Fruit fly (Drosophila melanogaster) whole organism, embryonic: ENCODE results near the gene CaMKII.
A peak's percentile ranks its signal among the peaks of the same experiment; 100 is the strongest.

Source experiments
- CG11398 ChIP-seq: fragments of 200-800 bp; sonication (Bioruptor generic); optimal IDR thresholded peaks from 2 replicates; lab custom pipeline; 2016; ENCODE audit warnings: missing biosample characterization, missing genetic modification characterization
- CG12299 ChIP-seq: fragments of 200-800 bp; sonication (Bioruptor generic); optimal IDR thresholded peaks from 2 replicates; lab custom pipeline; 2018; ENCODE audit warnings: missing biosample characterization, mild to moderate bottlenecking, missing genetic modification characterization
- CG13424 ChIP-seq: fragments of 200-800 bp; sonication (Bioruptor generic); optimal IDR thresholded peaks from 2 replicates; lab custom pipeline; 2019; ENCODE audit warnings: missing biosample characterization, mild to moderate bottlenecking, missing genetic modification characterization, moderate library complexity
- CG13775 ChIP-seq: fragments of 200-800 bp; sonication (Bioruptor generic); optimal IDR thresholded peaks from 3 replicates; lab custom pipeline; 2017; ENCODE audit warnings: missing biosample characterization, mild to moderate bottlenecking, missing genetic modification characterization
- CG15601 ChIP-seq: fragments of 200-800 bp; sonication (Bioruptor generic); optimal IDR thresholded peaks from 3 replicates; lab custom pipeline; 2019; ENCODE audit warnings: missing biosample characterization, mild to moderate bottlenecking, missing genetic modification characterization, moderate library complexity
- CG16813 ChIP-seq: fragments of 200-800 bp; sonication (Bioruptor generic); IDR thresholded peaks from 3 replicates; pipeline ENCODE4 v1.3.6; 2022; ENCODE audit warnings: missing biosample characterization, missing genetic modification characterization; ENCODE audit not compliant: partially characterized antibody
- CG2116 ChIP-seq: fragments of 200-800 bp; sonication (Bioruptor generic); optimal IDR thresholded peaks from 3 replicates; lab custom pipeline; 2018; ENCODE audit warnings: missing biosample characterization, mild to moderate bottlenecking, missing genetic modification characterization
- CG34376 ChIP-seq: fragments of 200-800 bp; sonication (Bioruptor generic); optimal IDR thresholded peaks from 2 replicates; lab custom pipeline; 2018; ENCODE audit warnings: missing biosample characterization, mild to moderate bottlenecking, missing genetic modification characterization
- CG4730 ChIP-seq: fragments of 200-800 bp; sonication (Bioruptor generic); IDR thresholded peaks from 2 replicates; pipeline ENCODE4 v1.3.6; 2022; ENCODE audit warnings: missing biosample characterization, missing genetic modification characterization
- CG5245 ChIP-seq: fragments of 200-800 bp; sonication (Bioruptor generic); optimal IDR thresholded peaks from 3 replicates; lab custom pipeline; 2016; ENCODE audit warnings: missing biosample characterization, missing genetic modification characterization
- CG6683 ChIP-seq: fragments of 200-800 bp; sonication (Bioruptor generic); optimal IDR thresholded peaks from 2 replicates; lab custom pipeline; 2017; ENCODE audit warnings: missing biosample characterization, mild to moderate bottlenecking, missing genetic modification characterization, missing genetic modification reagents
- CG7839 ChIP-seq: fragments of 200-800 bp; sonication (Bioruptor generic); optimal IDR thresholded peaks from 3 replicates; lab custom pipeline; 2018; ENCODE audit warnings: missing biosample characterization, mild to moderate bottlenecking, missing genetic modification characterization, moderate library complexity
- CG7963 ChIP-seq: fragments of 200-800 bp; sonication (Bioruptor generic); IDR thresholded peaks from 3 replicates; pipeline ENCODE4 v1.3.6; 2022; ENCODE audit warnings: missing biosample characterization, missing genetic modification characterization; ENCODE audit not compliant: partially characterized antibody
- CG8388 ChIP-seq: fragments of 200-800 bp; sonication (Bioruptor generic); optimal IDR thresholded peaks from 2 replicates; lab custom pipeline; 2019; ENCODE audit warnings: missing biosample characterization, mild to moderate bottlenecking, missing genetic modification characterization, moderate library complexity
- CHES-1-like ChIP-seq: fragments of 200-800 bp; sonication (Bioruptor generic); optimal IDR thresholded peaks from 2 replicates; lab custom pipeline; 2016; ENCODE audit warnings: missing biosample characterization, missing genetic modification characterization
- D19B ChIP-seq: fragments of 200-800 bp; sonication (Bioruptor generic); optimal IDR thresholded peaks from 2 replicates; lab custom pipeline; 2017; ENCODE audit warnings: missing biosample characterization, mild to moderate bottlenecking, missing genetic modification characterization
- Dll ChIP-seq: fragments of 200-800 bp; sonication (Bioruptor generic); IDR thresholded peaks from 4 replicates; pipeline ENCODE4 v1.3.6; 2022; ENCODE audit warnings: missing biosample characterization, missing genetic modification characterization; ENCODE audit not compliant: partially characterized antibody
- Dp ChIP-seq: fragments of 200-800 bp; sonication (Bioruptor generic); optimal IDR thresholded peaks from 2 replicates; lab custom pipeline; 2018; ENCODE audit warnings: missing biosample characterization, mild to moderate bottlenecking, missing genetic modification characterization, moderate library complexity
- Hmx ChIP-seq: fragments of 200-800 bp; sonication (Bioruptor generic); optimal IDR thresholded peaks from 2 replicates; lab custom pipeline; 2016; ENCODE audit warnings: missing biosample characterization, missing genetic modification characterization
- Hr39 ChIP-seq: fragments of >200 bp; optimal IDR thresholded peaks from 2 replicates; lab custom pipeline; 2017
- Jarid2 ChIP-seq: fragments of 200-800 bp; sonication (Bioruptor generic); optimal IDR thresholded peaks from 3 replicates; lab custom pipeline; 2017; ENCODE audit warnings: mild to moderate bottlenecking, missing biosample characterization, missing genetic modification reagents, missing genetic modification characterization
- Opbp ChIP-seq: fragments of 200-800 bp; sonication (Bioruptor generic); IDR thresholded peaks from 3 replicates; pipeline ENCODE4 v1.3.6; 2022; ENCODE audit warnings: missing biosample characterization, missing genetic modification characterization; ENCODE audit not compliant: partially characterized antibody
- Rx ChIP-seq: fragments of 200-800 bp; sonication (Bioruptor generic); IDR thresholded peaks from 2 replicates; pipeline ENCODE4 v1.3.6; 2022; ENCODE audit warnings: missing biosample characterization, missing genetic modification characterization
- Scr ChIP-seq: fragments of 200-800 bp; sonication (Bioruptor generic); IDR thresholded peaks from 2 replicates; pipeline ENCODE4 v1.3.6; 2022; ENCODE audit warnings: missing biosample characterization, missing genetic modification characterization; ENCODE audit not compliant: partially characterized antibody
- aop ChIP-seq: fragments of 200-800 bp; sonication (Bioruptor generic); IDR thresholded peaks from 2 replicates; pipeline ENCODE4 v1.3.6; 2022; ENCODE audit warnings: missing biosample characterization, missing genetic modification characterization
- ato ChIP-seq: fragments of 200-800 bp; sonication (Bioruptor generic); IDR thresholded peaks from 2 replicates; pipeline ENCODE4 v1.3.6; 2022; ENCODE audit warnings: missing biosample characterization, missing genetic modification characterization; ENCODE audit not compliant: partially characterized antibody
- bbx ChIP-seq: fragments of 200-800 bp; sonication (Bioruptor generic); IDR thresholded peaks from 2 replicates; pipeline ENCODE4 v1.3.6; 2022; ENCODE audit warnings: missing biosample characterization, missing genetic modification characterization; ENCODE audit not compliant: partially characterized antibody
- btn ChIP-seq: fragments of 200-800 bp; sonication (Bioruptor generic); optimal IDR thresholded peaks from 2 replicates; lab custom pipeline; 2016; ENCODE audit warnings: missing biosample characterization, missing genetic modification characterization
- chm ChIP-seq: fragments of 200-800 bp; sonication (Bioruptor generic); IDR thresholded peaks from 2 replicates; pipeline ENCODE4 v1.3.6; 2022; ENCODE audit warnings: missing biosample characterization, missing genetic modification characterization
- ci ChIP-seq: fragments of 200-800 bp; sonication (Bioruptor generic); IDR thresholded peaks from 3 replicates; pipeline ENCODE4 v1.3.6; 2022; ENCODE audit warnings: missing biosample characterization, missing genetic modification characterization
- corto ChIP-seq: fragments of 200-800 bp; sonication (Bioruptor generic); optimal IDR thresholded peaks from 2 replicates; lab custom pipeline; 2016; ENCODE audit warnings: missing biosample characterization, mild to moderate bottlenecking, missing genetic modification characterization, moderate library complexity
- emc ChIP-seq: fragments of 200-800 bp; sonication (Bioruptor generic); optimal IDR thresholded peaks from 2 replicates; lab custom pipeline; 2016; ENCODE audit warnings: missing biosample characterization, missing genetic modification characterization
- fd102C ChIP-seq: fragments of 200-800 bp; sonication (Bioruptor generic); optimal IDR thresholded peaks from 2 replicates; lab custom pipeline; 2018; ENCODE audit warnings: missing biosample characterization, mild to moderate bottlenecking, missing genetic modification characterization, moderate library complexity
- fru ChIP-seq: fragments of >200 bp; optimal IDR thresholded peaks from 2 replicates; lab custom pipeline; 2017
- gfzf ChIP-seq: fragments of 200-800 bp; sonication (Bioruptor generic); optimal IDR thresholded peaks from 2 replicates; lab custom pipeline; 2016; ENCODE audit warnings: missing biosample characterization, mild to moderate bottlenecking, missing genetic modification characterization, moderate library complexity
- her ChIP-seq: fragments of 200-800 bp; sonication (Bioruptor generic); optimal IDR thresholded peaks from 2 replicates; lab custom pipeline; 2016; ENCODE audit warnings: missing biosample characterization, missing genetic modification characterization
- insv ChIP-seq, 2 experiments: fragments of 200-800 bp; sonication (Bioruptor generic); optimal IDR thresholded peaks; 3 replicates each; lab custom pipeline; 2016 to 2018; ENCODE audit warnings: missing biosample characterization in 2 of 2, missing genetic modification characterization in 2 of 2
- lola ChIP-seq, 3 experiments: fragments of >200 bp in 2 of 3; fragments of 200-800 bp in 1 of 3; sonication (Bioruptor generic) in 1 of 3; optimal IDR thresholded peaks; 2 replicates each; lab custom pipeline; 2017 to 2019; ENCODE audit warnings: missing biosample characterization in 3 of 3, missing genetic modification characterization in 3 of 3, mild to moderate bottlenecking in 1 of 3, moderate library complexity in 1 of 3
- mam ChIP-seq: fragments of 200-800 bp; sonication (Bioruptor generic); optimal IDR thresholded peaks from 3 replicates; lab custom pipeline; 2016; ENCODE audit warnings: missing biosample characterization, missing genetic modification characterization
- mld ChIP-seq: fragments of 200-800 bp; sonication (Bioruptor generic); IDR thresholded peaks from 3 replicates; pipeline ENCODE4 v1.3.6; 2022; ENCODE audit warnings: missing biosample characterization, missing genetic modification characterization; ENCODE audit not compliant: partially characterized antibody
- odd ChIP-seq: fragments of 200-800 bp; sonication (Bioruptor generic); optimal IDR thresholded peaks from 2 replicates; lab custom pipeline; 2017; ENCODE audit warnings: missing biosample characterization, mild to moderate bottlenecking, missing genetic modification characterization
- p53 ChIP-seq: fragments of 200-800 bp; sonication (Bioruptor generic); optimal IDR thresholded peaks from 2 replicates; lab custom pipeline; 2016; ENCODE audit warnings: missing biosample characterization, missing genetic modification characterization
- pfk ChIP-seq: fragments of 200-800 bp; sonication (Bioruptor generic); optimal IDR thresholded peaks from 2 replicates; lab custom pipeline; 2018; ENCODE audit warnings: missing biosample characterization, mild to moderate bottlenecking, missing genetic modification characterization, moderate library complexity
- pros ChIP-seq: fragments of 200-800 bp; sonication (Bioruptor generic); optimal IDR thresholded peaks from 3 replicates; lab custom pipeline; 2019; ENCODE audit warnings: missing biosample characterization, mild to moderate bottlenecking, missing genetic modification characterization, moderate library complexity
- scrt ChIP-seq: fragments of 200-800 bp; sonication (Bioruptor generic); optimal IDR thresholded peaks from 2 replicates; lab custom pipeline; 2018; ENCODE audit warnings: missing biosample characterization, mild to moderate bottlenecking, missing genetic modification characterization, moderate library complexity
- sd ChIP-seq: fragments of 200-800 bp; sonication (Bioruptor generic); optimal IDR thresholded peaks from 3 replicates; lab custom pipeline; 2018; ENCODE audit warnings: missing biosample characterization, mild to moderate bottlenecking, missing genetic modification characterization, moderate library complexity
- stwl ChIP-seq: fragments of 200-800 bp; sonication (Bioruptor generic); optimal IDR thresholded peaks from 3 replicates; lab custom pipeline; 2018; ENCODE audit warnings: missing biosample characterization, mild to moderate bottlenecking, missing genetic modification characterization, moderate library complexity
- tio ChIP-seq: fragments of 200-800 bp; sonication (Bioruptor generic); optimal IDR thresholded peaks from 2 replicates; lab custom pipeline; 2017; ENCODE audit warnings: missing biosample characterization, missing genetic modification characterization, inconsistent platforms
- usp ChIP-seq: fragments of >200 bp; optimal IDR thresholded peaks from 2 replicates; lab custom pipeline; 2017; ENCODE audit warnings: missing biosample characterization, missing genetic modification characterization

The CaMKII gene

DNA sequence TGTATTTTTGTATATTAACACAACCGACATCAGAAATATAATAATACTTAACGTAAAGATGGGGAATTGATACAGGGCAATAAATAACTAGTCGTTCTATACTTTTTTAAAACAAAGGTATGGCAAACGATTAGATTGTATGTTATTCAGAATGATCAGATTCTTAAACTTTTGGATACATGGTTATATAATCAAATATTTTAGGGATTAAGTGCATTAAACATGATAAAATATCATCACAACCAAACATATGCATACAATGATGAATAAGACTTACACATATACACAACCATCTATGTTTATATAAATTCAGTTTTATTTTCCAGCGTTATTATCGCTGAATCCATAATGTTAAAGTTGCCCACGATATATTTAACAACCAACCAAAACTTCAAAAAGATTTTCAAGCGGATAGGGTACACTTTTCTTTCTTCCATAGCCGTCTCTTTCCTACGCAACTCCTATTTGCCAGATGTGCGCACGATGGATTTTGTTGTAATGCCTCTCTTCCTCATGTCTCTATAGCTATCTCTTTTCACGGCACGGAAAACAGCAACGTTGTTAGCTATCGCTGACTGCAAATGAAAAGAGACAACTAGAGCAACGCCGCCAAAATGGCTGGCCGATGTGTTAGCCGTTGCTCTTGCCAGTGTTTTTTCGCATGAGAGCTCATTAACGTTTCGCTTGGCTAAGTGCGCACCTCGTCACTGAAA, 64.3 kb downstream of the CaMKII start, which contains the start of gene toy (continued):
- no peak for TF ChIP-seq ato
- no peak for TF ChIP-seq gfzf (GFP tag; lab: Kevin White, UChicago)
- no peak for TF ChIP-seq insv (GFP tag; optimal IDR thresholded peaks at IDR 0.05; lab: Kevin White, UChicago)
- TF ChIP-seq btn (GFP tag; lab: Kevin White, UChicago), result no peak
- TF ChIP-seq Scr, result peak; percentile 50
- no peak for TF ChIP-seq sd
- no peak; the same call in 1 of the 2 replicates for TF ChIP-seq bbx (GFP tag; lab: Robert Waterston, UW)
- TF ChIP-seq odd, result no peak
- no peak for TF ChIP-seq Hr39 (lab: Kevin White, UChicago)
- TF ChIP-seq Dp, result no peak
- no peak for TF ChIP-seq CG5245 (GFP tag; lab: Kevin White, UChicago)
- TF ChIP-seq D19B (GFP tag; lab: Kevin White, UChicago), result no peak
- TF ChIP-seq tio, result no peak
- TF ChIP-seq CG34376 (GFP tag; lab: Kevin White, UChicago), result no peak
- no peak for TF ChIP-seq chm (GFP tag; lab: Robert Waterston, UW)
- TF ChIP-seq CG12299 (tag; lab: Kevin White, UChicago), result no peak
- no peak for TF ChIP-seq CG13775 (GFP tag; lab: Kevin White, UChicago)
- TF ChIP-seq mam, result no peak
- no peak for TF ChIP-seq fru (lab: Kevin White, UChicago)
- no peak for TF ChIP-seq her
- no peak for TF ChIP-seq Hmx
- no peak for TF ChIP-seq usp (GFP tag; lab: Kevin White, UChicago)
- TF ChIP-seq Jarid2 (GFP tag; lab: Kevin White, UChicago), result peak; percentile 91
- no peak for TF ChIP-seq scrt (GFP tag; lab: Kevin White, UChicago)
- no peak for TF ChIP-seq CG6683 (GFP tag; lab: Kevin White, UChicago)
- TF ChIP-seq emc, result no peak
- no peak for TF ChIP-seq CG8388 (GFP tag; lab: Kevin White, UChicago)
- TF ChIP-seq CG2116, result no peak
- TF ChIP-seq aop (GFP tag; lab: Robert Waterston, UW), result no peak
- no peak for TF ChIP-seq stwl
- no peak for TF ChIP-seq Rx (GFP tag; lab: Robert Waterston, UW)
- TF ChIP-seq p53 (GFP tag; lab: Kevin White, UChicago), result no peak
- no peak for TF ChIP-seq CG4730 (GFP tag; lab: Robert Waterston, UW)
- TF ChIP-seq pros (GFP tag; lab: Kevin White, UChicago), result no peak
- TF ChIP-seq CHES-1-like (GFP tag; lab: Kevin White, UChicago), result no peak
- no peak for TF ChIP-seq fd102C (GFP tag; lab: Kevin White, UChicago)
- TF ChIP-seq CG16813 (GFP tag; lab: Robert Waterston, UW), result no peak
- 0 out of 3 replicates have a peak, but pooled peaks have one; percentile 27 for TF ChIP-seq mld (GFP tag; lab: Robert Waterston, UW)
- no peak for TF ChIP-seq ci (GFP tag; lab: Robert Waterston, UW)
- TF ChIP-seq lola (GFP tag; optimal IDR thresholded peaks at IDR 0.05; lab: Kevin White, UChicago), result no peak
- TF ChIP-seq pfk (GFP tag; lab: Kevin White, UChicago), result no peak
- no peak for TF ChIP-seq CG7839 (tag; lab: Kevin White, UChicago)
- no peak for TF ChIP-seq corto (GFP tag; lab: Kevin White, UChicago)
- TF ChIP-seq CG11398 (GFP tag; lab: Kevin White, UChicago), result no peak
- TF ChIP-seq CG13424 (tag; lab: Kevin White, UChicago), result no peak
- 0 out of 3 replicates have a peak, but pooled peaks have one; percentile 36 for TF ChIP-seq CG7963 (GFP tag; lab: Robert Waterston, UW)
- TF ChIP-seq CG15601 (tag; lab: Kevin White, UChicago), result no peak
- TF ChIP-seq Dll (GFP tag; lab: Robert Waterston, UW), result no peak
- TF ChIP-seq Opbp (GFP tag; lab: Robert Waterston, UW), result no peak
